Fruit fly (Drosophila melanogaster) whole organism, prepupa: ENCODE results near the gene DIP-zeta.

ENCODE experiments used
- CG11902 ChIP-seq: fragments of 200-800 bp; sonication (Bioruptor generic); optimal IDR thresholded peaks from 3 replicates; lab custom pipeline; 2016; ENCODE audit warnings: missing biosample characterization, missing genetic modification characterization
- CG16779 ChIP-seq: fragments of 200-800 bp; sonication (Bioruptor generic); optimal IDR thresholded peaks from 3 replicates; lab custom pipeline; 2017; ENCODE audit warnings: missing biosample characterization, mild to moderate bottlenecking, missing genetic modification characterization
- CG3032 ChIP-seq: fragments of 200-800 bp; optimal IDR thresholded peaks from 2 replicates; lab custom pipeline; 2019; ENCODE audit warnings: missing biosample characterization, mild to moderate bottlenecking, missing genetic modification characterization, moderate library complexity
- CG31627 ChIP-seq: fragments of 200-800 bp; sonication (Bioruptor generic); optimal IDR thresholded peaks from 3 replicates; lab custom pipeline; 2016; ENCODE audit warnings: missing biosample characterization, missing genetic modification characterization
- CG9139 ChIP-seq: fragments of 200-800 bp; sonication (Bioruptor generic); optimal IDR thresholded peaks from 3 replicates; lab custom pipeline; 2017; ENCODE audit warnings: missing biosample characterization, mild to moderate bottlenecking, missing genetic modification characterization
- Eip75B ChIP-seq: fragments of 200-800 bp; sonication (Bioruptor generic); optimal IDR thresholded peaks from 3 replicates; lab custom pipeline; 2016; ENCODE audit warnings: missing biosample characterization, missing genetic modification characterization
- Eip78C ChIP-seq: fragments of 200-800 bp; sonication (Bioruptor generic); peaks from one replicate; lab custom pipeline; 2016; ENCODE audit warnings: missing biosample characterization, missing genetic modification characterization
- Ets96B ChIP-seq: fragments of 200-800 bp; optimal IDR thresholded peaks from 2 replicates; lab custom pipeline; 2019; ENCODE audit warnings: missing biosample characterization, mild to moderate bottlenecking, missing genetic modification characterization, moderate library complexity
- Hr38 ChIP-seq: sonication (Bioruptor generic); optimal IDR thresholded peaks from 2 replicates; lab custom pipeline; 2016; ENCODE audit warnings: missing biosample characterization, missing genetic modification characterization
- Hr39 ChIP-seq: fragments of 200-800 bp; sonication (Bioruptor generic); optimal IDR thresholded peaks from 2 replicates; lab custom pipeline; 2016; ENCODE audit warnings: missing biosample characterization, missing genetic modification characterization
- OdsH ChIP-seq: fragments of 200-800 bp; sonication (Bioruptor generic); optimal IDR thresholded peaks from 3 replicates; lab custom pipeline; 2016; ENCODE audit warnings: missing biosample characterization, missing genetic modification characterization
- Sox102F ChIP-seq: fragments of 200-800 bp; sonication (Bioruptor generic); optimal IDR thresholded peaks from 2 replicates; lab custom pipeline; 2016; ENCODE audit warnings: missing biosample characterization, mild to moderate bottlenecking, missing genetic modification characterization
- ss ChIP-seq, 2 experiments: fragments of 200-800 bp; sonication (Bioruptor generic); optimal IDR thresholded peaks; 2 replicates in 1 of 2; 3 replicates in 1 of 2; lab custom pipeline; 2017 to 2018; ENCODE audit warnings: mild to moderate bottlenecking in 2 of 2, missing biosample characterization in 2 of 2, missing genetic modification characterization in 2 of 2, moderate library complexity in 1 of 2

dm6 chr2L:9089543-9090088 is 18.7 kb upstream of the DIP-zeta start:
- TF ChIP-seq OdsH (GFP tag; lab: Kevin White, UChicago), result no peak
- TF ChIP-seq CG9139 (GFP tag; lab: Kevin White, UChicago), result no peak
- TF ChIP-seq CG3032 (tag; lab: Kevin White, UChicago), result no peak
- TF ChIP-seq Hr38 (GFP tag; lab: Kevin White, UChicago), result no peak
- TF ChIP-seq CG11902 (GFP tag; lab: Kevin White, UChicago), result no peak
- TF ChIP-seq CG16779 (tag; lab: Kevin White, UChicago), result no peak
- no peak for TF ChIP-seq ss (GFP tag; optimal IDR thresholded peaks at IDR 0.05; lab: Kevin White, UChicago)
- no peak for TF ChIP-seq Eip78C (GFP tag; lab: Kevin White, UChicago)
- no peak for TF ChIP-seq Sox102F
- no peak for TF ChIP-seq Hr39
- no peak for TF ChIP-seq Eip75B (GFP tag; lab: Kevin White, UChicago)
- TF ChIP-seq Ets96B (tag; lab: Kevin White, UChicago), result no peak
- TF ChIP-seq CG31627 (GFP tag; lab: Kevin White, UChicago), result no peak
